Worm (Caenorhabditis elegans) whole organism, mixed stage, embryonic: Measurements from ENCODE around the gene snpc-1.2.
A peak's percentile ranks its signal among the peaks of the same experiment; 100 is the strongest.

ENCODE experiments used
- M03D4.4 ChIP-seq: sonication (generic microtip); optimal IDR thresholded peaks from 2 replicates; lab custom pipeline; 2017; ENCODE audit warnings: mild to moderate bottlenecking, missing genetic modification characterization, missing compliant biosample characterization
- bed-3 ChIP-seq: fragments of 200-800 bp; sonication (Bioruptor generic); optimal IDR thresholded peaks from 3 replicates; lab custom pipeline; 2018; ENCODE audit warnings: mild to moderate bottlenecking, missing genetic modification characterization, moderate library complexity, missing compliant biosample characterization
- ceh-39 ChIP-seq: fragments of 150-350 bp; optimal IDR thresholded peaks from 2 replicates; lab custom pipeline; 2014; ENCODE audit warnings: missing biosample characterization, missing genetic modification characterization
- ceh-43 ChIP-seq: fragments of 200-800 bp; sonication (Bioruptor generic); optimal IDR thresholded peaks from 2 replicates; lab custom pipeline; 2018; ENCODE audit warnings: mild to moderate bottlenecking, missing genetic modification characterization, moderate library complexity, missing compliant biosample characterization
- ceh-83 ChIP-seq: fragments of 200-800 bp; sonication (Bioruptor generic); optimal IDR thresholded peaks from 2 replicates; lab custom pipeline; 2018; ENCODE audit warnings: mild to moderate bottlenecking, missing genetic modification characterization, missing compliant biosample characterization
- cnd-1 ChIP-seq: fragments of 200-800 bp; sonication (Bioruptor generic); optimal IDR thresholded peaks from 2 replicates; lab custom pipeline; 2018; ENCODE audit warnings: mild to moderate bottlenecking, missing genetic modification characterization, missing compliant biosample characterization
- drap-1 ChIP-seq: fragments of 200-800 bp; sonication (Bioruptor generic); optimal IDR thresholded peaks from 3 replicates; lab custom pipeline; 2018; ENCODE audit warnings: mild to moderate bottlenecking, missing genetic modification characterization, missing compliant biosample characterization
- elt-1 ChIP-seq: sonication (generic microtip); optimal IDR thresholded peaks from 2 replicates; lab custom pipeline; 2017; ENCODE audit warnings: missing genetic modification characterization, mild to moderate bottlenecking, missing compliant biosample characterization, antibody characterized with exemption, moderate library complexity, borderline replicate concordance; ENCODE audit not compliant: insufficient read depth
- elt-3 ChIP-seq: fragments of 150-350 bp; optimal IDR thresholded peaks from 2 replicates; lab custom pipeline; 2014; ENCODE audit warnings: missing biosample characterization, missing genetic modification characterization
- flh-1 ChIP-seq: fragments of 200-800 bp; sonication (Bioruptor generic); optimal IDR thresholded peaks from 2 replicates; lab custom pipeline; 2018; ENCODE audit warnings: mild to moderate bottlenecking, missing genetic modification characterization, moderate library complexity, missing compliant biosample characterization
- ham-2 ChIP-seq: fragments of 200-800 bp; sonication (Bioruptor generic); optimal IDR thresholded peaks from 2 replicates; lab custom pipeline; 2018; ENCODE audit warnings: mild to moderate bottlenecking, missing genetic modification characterization, missing compliant biosample characterization
- hlh-1 ChIP-seq: fragments of 150-350 bp; optimal IDR thresholded peaks from 2 replicates; lab custom pipeline; 2014; ENCODE audit warnings: missing biosample characterization, missing genetic modification reagents, missing genetic modification characterization
- lin-13 ChIP-seq: fragments of 150-350 bp; optimal IDR thresholded peaks from 2 replicates; lab custom pipeline; 2014; ENCODE audit warnings: missing biosample characterization, missing genetic modification characterization
- lin-32 ChIP-seq: fragments of 200-800 bp; sonication (Bioruptor generic); optimal IDR thresholded peaks from 2 replicates; lab custom pipeline; 2018; ENCODE audit warnings: mild to moderate bottlenecking, missing genetic modification characterization, missing compliant biosample characterization
- lsy-2 ChIP-seq: fragments of 150-350 bp; optimal IDR thresholded peaks from 2 replicates; lab custom pipeline; 2014; ENCODE audit warnings: missing biosample characterization, missing genetic modification characterization
- mep-1 ChIP-seq: fragments of 150-350 bp; optimal IDR thresholded peaks from 2 replicates; lab custom pipeline; 2017; ENCODE audit warnings: missing biosample characterization, missing genetic modification reagents, missing genetic modification characterization, inconsistent platforms
- nhr-12 ChIP-seq: fragments of 150-350 bp; optimal IDR thresholded peaks from 2 replicates; lab custom pipeline; 2014; ENCODE audit warnings: missing biosample characterization, missing genetic modification characterization
- nhr-2 ChIP-seq: fragments of 150-350 bp; optimal IDR thresholded peaks from 2 replicates; lab custom pipeline; 2014; ENCODE audit warnings: missing biosample characterization, missing genetic modification characterization
- nhr-237 ChIP-seq: fragments of 150-350 bp; optimal IDR thresholded peaks from 2 replicates; lab custom pipeline; 2014; ENCODE audit warnings: missing biosample characterization, missing genetic modification characterization
- nhr-28 ChIP-seq: fragments of 150-350 bp; optimal IDR thresholded peaks from 2 replicates; lab custom pipeline; 2014; ENCODE audit warnings: missing biosample characterization, missing genetic modification characterization
- pha-4 ChIP-seq: fragments of 150-350 bp; optimal IDR thresholded peaks from 2 replicates; lab custom pipeline; 2018; ENCODE audit warnings: missing biosample characterization, missing genetic modification reagents, missing genetic modification characterization
- sem-2 ChIP-seq: fragments of 200-800 bp; sonication (Bioruptor generic); optimal IDR thresholded peaks from 2 replicates; lab custom pipeline; 2018; ENCODE audit warnings: mild to moderate bottlenecking, missing genetic modification characterization, missing compliant biosample characterization
- snpc-4 ChIP-seq: fragments of 150-350 bp; optimal IDR thresholded peaks from 2 replicates; lab custom pipeline; 2014; ENCODE audit warnings: missing biosample characterization, missing genetic modification characterization
- sptf-1 ChIP-seq: sonication (generic microtip); optimal IDR thresholded peaks from 2 replicates; lab custom pipeline; 2017; ENCODE audit warnings: mild to moderate bottlenecking, missing genetic modification characterization, moderate library complexity, missing compliant biosample characterization
- tbx-8 ChIP-seq: fragments of 200-800 bp; sonication (Bioruptor generic); optimal IDR thresholded peaks from 2 replicates; lab custom pipeline; 2018; ENCODE audit warnings: mild to moderate bottlenecking, missing genetic modification characterization, moderate library complexity, missing compliant biosample characterization
- unc-39 ChIP-seq: fragments of 150-350 bp; optimal IDR thresholded peaks from 2 replicates; lab custom pipeline; 2014; ENCODE audit warnings: missing biosample characterization, missing genetic modification characterization
- unc-62 ChIP-seq: fragments of 150-350 bp; optimal IDR thresholded peaks from 2 replicates; lab custom pipeline; 2014; ENCODE audit warnings: missing biosample characterization, missing genetic modification reagents, missing genetic modification characterization
- zip-8 ChIP-seq: fragments of 150-350 bp; optimal IDR thresholded peaks from 2 replicates; lab custom pipeline; 2014; ENCODE audit warnings: missing biosample characterization, missing genetic modification characterization
- ztf-11 ChIP-seq: fragments of 150-350 bp; optimal IDR thresholded peaks from 2 replicates; lab custom pipeline; 2014; ENCODE audit warnings: missing biosample characterization, missing genetic modification characterization

Gene snpc-1.2

DNA sequence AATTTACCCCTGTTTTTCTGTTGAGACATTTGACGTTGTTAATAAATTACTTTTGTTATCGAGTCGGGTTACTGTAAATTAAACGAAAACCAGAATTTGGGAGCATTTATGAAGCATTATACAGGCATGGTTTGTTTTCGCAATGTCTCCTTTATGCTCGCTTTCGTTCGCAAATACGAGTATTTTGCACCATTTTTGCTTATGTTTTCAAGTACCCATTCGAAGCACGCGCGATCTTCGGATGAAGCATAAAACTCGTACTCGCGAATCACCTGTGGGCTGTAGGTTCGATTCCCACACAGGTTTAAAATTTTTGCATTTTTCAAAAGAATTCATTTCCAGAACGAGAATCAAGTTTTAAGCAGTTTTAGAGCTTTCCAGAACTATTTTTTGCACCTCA is 4.4 kb downstream of the snpc-1.2 start:
- TF ChIP-seq snpc-4 (tag; lab: Kevin White, UChicago) (no peak), flh-1 (GFP tag; lab: Kevin White, UChicago) (no peak), elt-1 (tag; lab: Kevin White, UChicago) (no peak), ceh-83 (GFP tag; lab: Kevin White, UChicago) (no peak), unc-39 (tag; lab: Kevin White, UChicago) (no peak), pha-4 (tag; lab: Kevin White, UChicago) (no peak), sem-2 (GFP tag; lab: Kevin White, UChicago) (no peak), nhr-28 (tag; lab: Kevin White, UChicago) (no peak), lin-13 (tag; lab: Kevin White, UChicago) (no peak), nhr-237 (tag; lab: Kevin White, UChicago) (no peak), lin-32 (GFP tag; lab: Kevin White, UChicago) (no peak), ztf-11 (tag; lab: Kevin White, UChicago) (no peak), mep-1 (tag; lab: Kevin White, UChicago) (no peak), zip-8 (tag; lab: Kevin White, UChicago) (no peak), sptf-1 (tag; lab: Kevin White, UChicago) (no peak)

- TF ChIP-seq nhr-2 (tag; lab: Kevin White, UChicago) (no peak), tbx-8 (GFP tag; lab: Kevin White, UChicago) (no peak), nhr-28 (tag; lab: Kevin White, UChicago) (no peak), M03D4.4 (tag; lab: Kevin White, UChicago) (peak; percentile 4), bed-3 (GFP tag; lab: Kevin White, UChicago) (no peak), lsy-2 (tag; lab: Kevin White, UChicago) (no peak), elt-3 (tag; lab: Kevin White, UChicago) (no peak), cnd-1 (tag; lab: Kevin White, UChicago) (peak; percentile 15), nhr-12 (tag; lab: Kevin White, UChicago) (no peak), ceh-43 (GFP tag; lab: Kevin White, UChicago) (no peak), drap-1 (GFP tag; lab: Kevin White, UChicago) (peak; percentile 17), ztf-11 (tag; lab: Kevin White, UChicago) (no peak), mep-1 (tag; lab: Kevin White, UChicago) (no peak), nhr-237 (tag; lab: Kevin White, UChicago) (no peak), sptf-1 (tag; lab: Kevin White, UChicago) (peak; percentile 14), sem-2 (GFP tag; lab: Kevin White, UChicago) (no peak), snpc-4 (tag; lab: Kevin White, UChicago) (no peak), ham-2 (GFP tag; lab: Kevin White, UChicago) (no peak), lin-13 (tag; lab: Kevin White, UChicago) (no peak), elt-1 (tag; lab: Kevin White, UChicago) (no peak)
Measured at ce11 chrIII:13160636-13161035, 8.7 kb downstream of the snpc-1.2 start.

DNA sequence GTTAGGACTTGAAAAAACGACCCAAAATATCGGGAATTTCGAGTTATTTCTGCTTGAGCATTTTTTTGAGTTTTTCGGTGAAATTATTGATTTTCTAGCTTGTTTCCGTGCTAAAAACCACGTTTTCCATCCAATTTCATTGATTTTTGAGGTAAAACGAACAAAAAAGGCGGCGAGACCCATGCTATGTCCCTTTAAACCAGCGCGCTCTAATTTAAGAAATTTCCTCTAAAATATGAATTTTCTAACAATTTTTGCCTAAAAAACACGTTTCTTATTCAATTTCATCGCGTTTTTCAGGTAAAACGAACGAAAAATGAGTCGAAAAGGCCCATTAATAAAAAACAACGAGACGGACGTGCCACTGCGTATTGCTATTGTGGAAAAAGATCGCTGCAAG is 15.8 kb downstream of the snpc-1.2 start, which contains the start of gene abce-1:
Gene abce-1 (plus strand): TSS at position 301 of the 400 bp plus-strand sequence.
- TF ChIP-seq bed-3 (GFP tag; lab: Kevin White, UChicago) (no peak), ceh-39 (tag; lab: Kevin White, UChicago) (no peak), elt-3 (tag; lab: Kevin White, UChicago) (no peak), lin-32 (GFP tag; lab: Kevin White, UChicago) (no peak), nhr-12 (tag; lab: Kevin White, UChicago) (no peak), lin-13 (tag; lab: Kevin White, UChicago) (no peak), hlh-1 (tag; lab: Kevin White, UChicago) (no peak), M03D4.4 (tag; lab: Kevin White, UChicago) (no peak), unc-62 (GFP tag; lab: Kevin White, UChicago) (no peak), ceh-43 (GFP tag; lab: Kevin White, UChicago) (no peak), cnd-1 (tag; lab: Kevin White, UChicago) (no peak), tbx-8 (GFP tag; lab: Kevin White, UChicago) (no peak)
- TF ChIP-seq, all 35 proteins: peak for 0

ce11 chrIII:13152697-13153391 is 16.5 kb downstream of the snpc-1.2 start, which contains the start of gene Y39E4B.10:
Gene Y39E4B.10, minus strand, starts transcription at chrIII:13152858.
- TF ChIP-seq lin-13 (tag; lab: Kevin White, UChicago) = peak; percentile 20
- no peak for TF ChIP-seq tbx-8 (GFP tag; lab: Kevin White, UChicago)
- TF ChIP-seq mep-1 (tag; lab: Kevin White, UChicago) = peak; percentile 2
- TF ChIP-seq pha-4 (tag; lab: Kevin White, UChicago) = peak; percentile 5
